Worm (Caenorhabditis elegans): ENCODE results near the gene C36A4.4.

The C36A4.4 gene

DNA sequence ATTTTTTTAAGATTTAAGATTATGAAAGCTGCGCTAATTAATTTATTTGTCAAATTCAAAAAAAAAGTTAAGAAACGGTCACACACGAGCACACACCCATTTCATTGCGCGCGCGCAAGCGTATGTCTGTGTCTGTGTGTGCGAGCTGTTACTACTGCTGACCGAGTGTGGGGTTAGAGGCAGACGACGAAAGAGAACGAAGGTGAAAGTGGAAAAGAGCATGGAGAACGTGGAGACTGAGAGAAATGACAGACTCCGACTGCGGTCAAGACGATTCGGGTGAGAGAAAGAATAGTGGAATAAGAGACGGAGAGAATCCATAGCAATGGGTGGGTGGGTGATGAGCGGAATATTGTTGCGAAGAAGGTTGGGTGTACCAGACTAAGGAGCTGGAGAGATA, 23.3 kb downstream of the C36A4.4 start (continued):
- TF ChIP-seq hlh-4 (tag; optimal IDR thresholded peaks at IDR 0.05) (no peak), egl-13 (tag; optimal IDR thresholded peaks at IDR 0.05) (no peak), efl-3 (GFP tag; optimal IDR thresholded peaks at IDR 0.05) (no peak), nhr-71 (tag; optimal IDR thresholded peaks at IDR 0.05) (peak; percentile 79), irx-1 (tag; optimal IDR thresholded peaks at IDR 0.05) (no peak), fos-1 (tag; optimal IDR thresholded peaks at IDR 0.05) (peak; percentile 35), rnt-1 (tag; optimal IDR thresholded peaks at IDR 0.05) (peak; percentile 86), elt-2 (tag; optimal IDR thresholded peaks at IDR 0.05) (no peak), mab-9 (GFP tag; IDR thresholded peaks at IDR 0.05) (0 out of 2 replicates have a peak, but pooled peaks have one; percentile 9), Y116A8C.19 (tag; optimal IDR thresholded peaks at IDR 0.05; ENCODE audit: borderline replicate concordance) (no peak), fkh-4 (tag; optimal IDR thresholded peaks at IDR 0.05; ENCODE audit: borderline replicate concordance) (no peak), ceh-82 (tag; optimal IDR thresholded peaks at IDR 0.05) (peak; percentile 28 to 69 (median 35)), pax-3 (tag; optimal IDR thresholded peaks at IDR 0.05) (no peak), C16A3.4 (tag; optimal IDR thresholded peaks at IDR 0.05) (peak; percentile 48), unc-30 (tag; optimal IDR thresholded peaks at IDR 0.05) (no peak), mdl-1 (tag; optimal IDR thresholded peaks at IDR 0.05) (peak in 1 of 2 experiments; percentile 74), aha-1 (tag; optimal IDR thresholded peaks at IDR 0.05) (no peak), dpl-1 (GFP tag; optimal IDR thresholded peaks at IDR 0.05) (peak; percentile 41 to 66 (median 42)), tbx-2 (tag; optimal IDR thresholded peaks at IDR 0.05) (peak; percentile 62), nhr-77 (tag; optimal IDR thresholded peaks at IDR 0.05) (peak; percentile 45), lin-39 (tag; optimal IDR thresholded peaks at IDR 0.05) (no peak), lir-3 (tag; optimal IDR thresholded peaks at IDR 0.05; ENCODE audit: poor library complexity) (no peak), nhr-28 (tag; optimal IDR thresholded peaks at IDR 0.05) (no peak), nhr-85 (tag) (peak; percentile 77), ceh-88 (GFP tag; IDR thresholded peaks at IDR 0.05) (no peak), F16B12.6 (tag; optimal IDR thresholded peaks at IDR 0.05) (peak; percentile 43), grh-1 (GFP tag; IDR thresholded peaks at IDR 0.05) (no peak), fkh-8 (tag; optimal IDR thresholded peaks at IDR 0.05) (peak; percentile 62), snpc-4 (tag; optimal IDR thresholded peaks at IDR 0.05) (no peak), elt-3 (tag; optimal IDR thresholded peaks at IDR 0.05) (peak in 2 of 6 experiments; percentile 10 to 33), vab-15 (tag; optimal IDR thresholded peaks at IDR 0.05) (no peak), aly-2 (tag; optimal IDR thresholded peaks at IDR 0.05) (peak; percentile 27), egl-27 (tag; optimal IDR thresholded peaks at IDR 0.05) (no peak), pag-3 (tag; optimal IDR thresholded peaks at IDR 0.05; ENCODE audit: borderline replicate concordance, insufficient read depth) (no peak), lin-14 (GFP tag; optimal IDR thresholded peaks at IDR 0.05) (peak; percentile 92), ama-1 (optimal IDR thresholded peaks at IDR 0.05) (no peak), alr-1 (tag; optimal IDR thresholded peaks at IDR 0.05; ENCODE audit: borderline replicate concordance) (no peak), swsn-7 (tag; optimal IDR thresholded peaks at IDR 0.05) (peak; percentile 74), jun-1 (tag; optimal IDR thresholded peaks at IDR 0.05) (peak; percentile 25), nhr-237 (tag; optimal IDR thresholded peaks at IDR 0.05) (no peak), sup-37 (GFP tag; optimal IDR thresholded peaks at IDR 0.05) (peak; percentile 42), zag-1 (tag; optimal IDR thresholded peaks at IDR 0.05) (no peak), fkh-10 (GFP tag; optimal IDR thresholded peaks at IDR 0.05) (no peak), tlp-1 (tag; optimal IDR thresholded peaks at IDR 0.05) (no peak), nhr-47 (tag; optimal IDR thresholded peaks at IDR 0.05) (peak; percentile 69), ets-5 (GFP tag; IDR thresholded peaks at IDR 0.05) (no peak), ztf-11 (tag; optimal IDR thresholded peaks at IDR 0.05) (peak in 1 of 2 experiments; percentile 36)
